Fruit fly (Drosophila melanogaster) whole organism: Measurements from ENCODE around the gene Liprin-alpha.

Experiments used
- EcR ChIP-seq, 2 experiments: fragments of >200 bp; optimal IDR thresholded peaks; 2 replicates each; lab custom pipeline; 2017; ENCODE audit warnings: missing biosample characterization in 2 of 2, missing genetic modification characterization in 2 of 2, missing genetic modification reagents in 2 of 2
- usp ChIP-seq: fragments of >200 bp; optimal IDR thresholded peaks from 2 replicates; lab custom pipeline; 2017; ENCODE audit warnings: missing biosample characterization, missing genetic modification characterization, mixed read lengths

DNA sequence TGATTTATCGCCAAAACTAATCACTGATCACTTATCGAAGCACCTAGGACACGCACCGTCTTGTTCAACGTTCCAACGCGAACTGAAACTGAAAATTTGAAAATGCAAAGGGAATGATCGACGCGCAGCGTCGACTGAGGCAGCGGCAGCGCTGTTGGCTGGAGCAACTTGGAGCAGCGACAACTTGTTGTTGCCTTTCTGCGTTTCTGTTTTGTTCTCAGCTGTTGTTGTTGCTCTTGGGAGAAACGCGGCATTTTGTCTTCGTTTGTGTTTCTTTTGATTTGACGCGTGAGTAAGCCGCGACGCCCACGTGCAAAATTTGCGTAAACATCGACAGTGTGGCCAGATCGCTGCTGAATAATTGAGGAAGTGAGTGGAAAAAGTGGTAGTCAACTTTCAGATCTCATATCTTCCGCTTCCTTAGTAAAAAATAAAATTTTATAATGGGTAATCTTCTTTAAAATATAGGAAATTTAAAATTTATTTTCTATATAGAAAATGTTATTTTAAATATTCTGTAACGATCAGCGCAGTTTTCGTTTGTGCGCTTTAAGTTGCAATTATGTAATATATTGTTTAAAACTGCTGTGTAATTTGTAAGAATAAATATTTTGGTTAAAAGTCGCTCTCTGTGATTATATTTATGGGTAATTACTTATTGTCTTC, 14.6 kb upstream of the Liprin-alpha start, which contains the start of gene Tsp:
- TF ChIP-seq EcR (GFP tag; optimal IDR thresholded peaks at IDR 0.05; lab: Kevin White, UChicago) (no peak), usp (GFP tag; lab: Kevin White, UChicago) (no peak)
